Fruit fly (Drosophila melanogaster): Measurements from ENCODE around the gene Femcoat.

Gene Femcoat

DNA sequence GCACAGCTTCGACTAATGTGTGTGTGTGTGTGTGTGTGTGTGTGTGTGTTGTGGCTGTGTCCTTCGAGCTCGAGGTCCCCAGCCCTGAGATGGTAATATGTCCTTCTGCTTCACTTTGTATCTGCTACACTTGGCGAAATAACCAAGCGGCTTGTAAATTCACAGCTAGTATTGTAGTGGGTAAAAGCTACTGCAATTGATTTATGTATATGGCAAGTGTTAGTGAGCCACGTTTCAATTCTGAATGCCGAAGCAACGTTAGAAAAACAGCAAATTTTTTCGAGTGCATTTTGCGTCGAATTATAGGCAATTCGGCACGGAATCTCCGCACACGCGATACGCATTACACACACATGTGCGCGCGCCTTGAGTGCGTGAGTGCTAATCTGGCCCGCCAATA, 20.0 kb upstream of the Femcoat start (continued):
- peak; percentile 43 for TF ChIP-seq CG12071 (GFP tag; optimal IDR thresholded peaks at IDR 0.05)
- no peak for TF ChIP-seq nerfin-2 (GFP tag; IDR thresholded peaks at IDR 0.05; ENCODE audit: partially characterized antibody)
- TF ChIP-seq phol (tag; optimal IDR thresholded peaks at IDR 0.05): peak; percentile 41
- TF ChIP-seq Meics (GFP tag; optimal IDR thresholded peaks at IDR 0.05): peak; percentile 65
- TF ChIP-seq CG10321 (GFP tag; IDR thresholded peaks at IDR 0.05): no peak
- peak in 1 of 2 experiments; percentile 47 for TF ChIP-seq Pdp1 (GFP tag; optimal IDR thresholded peaks at IDR 0.05)
- no peak for TF ChIP-seq CG9797 (GFP tag; optimal IDR thresholded peaks at IDR 0.05)
- TF ChIP-seq CG10274 (GFP tag; optimal IDR thresholded peaks at IDR 0.05): no peak
- TF ChIP-seq Scr (GFP tag; IDR thresholded peaks at IDR 0.05; ENCODE audit: partially characterized antibody): no peak
- TF ChIP-seq gsb-n (tag; optimal IDR thresholded peaks at IDR 0.05): peak; percentile 64
- peak; percentile 51 for TF ChIP-seq CG9215 (GFP tag; IDR thresholded peaks at IDR 0.05)
- TF ChIP-seq CG6272 (GFP tag; IDR thresholded peaks at IDR 0.05): no peak
- peak; percentile 54 for TF ChIP-seq CG17359 (tag; optimal IDR thresholded peaks at IDR 0.05)
- TF ChIP-seq fd96Cb (tag; optimal IDR thresholded peaks at IDR 0.05): peak; percentile 45
- peak; percentile 19 for TF ChIP-seq HLH54F (GFP tag; optimal IDR thresholded peaks at IDR 0.05)
- TF ChIP-seq Abd-B (GFP tag; optimal IDR thresholded peaks at IDR 0.05): peak; percentile 26
- peak; percentile 43 for TF ChIP-seq CG12219 (GFP tag; optimal IDR thresholded peaks at IDR 0.05)
- TF ChIP-seq CG1233 (GFP tag; optimal IDR thresholded peaks at IDR 0.05): peak; percentile 22
- TF ChIP-seq prd (optimal IDR thresholded peaks at IDR 0.05): no peak
- TF ChIP-seq prd (GFP tag; IDR thresholded peaks at IDR 0.05): peak; percentile 76
- TF ChIP-seq CG11504 (tag; optimal IDR thresholded peaks at IDR 0.05): peak; percentile 66
- no peak for TF ChIP-seq CG10543 (GFP tag; optimal IDR thresholded peaks at IDR 0.05)
- peak; percentile 20 for TF ChIP-seq pho (GFP tag; optimal IDR thresholded peaks at IDR 0.05)
- TF ChIP-seq HLH3B (GFP tag; IDR thresholded peaks at IDR 0.05): 0 out of 2 replicates have a peak, but pooled peaks have one; percentile 50
- peak; percentile 40 for TF ChIP-seq CG13624 (GFP tag; optimal IDR thresholded peaks at IDR 0.05)
- TF ChIP-seq CG6689 (GFP tag; IDR thresholded peaks at IDR 0.05): peak; percentile 62; the same call in 1 of the 2 replicates
- peak; percentile 87 for TF ChIP-seq sens (GFP tag)
- TF ChIP-seq CG16863 (GFP tag; optimal IDR thresholded peaks at IDR 0.05): peak; percentile 7
- no peak for TF ChIP-seq CG1647 (GFP tag; optimal IDR thresholded peaks at IDR 0.05)
- 0 out of 3 replicates have a peak, but pooled peaks have one; percentile 15 for TF ChIP-seq Dbx (GFP tag; IDR thresholded peaks at IDR 0.05)
- TF ChIP-seq gt (GFP tag; IDR thresholded peaks at IDR 0.05): no peak
- no peak for TF ChIP-seq MESR4 (GFP tag; optimal IDR thresholded peaks at IDR 0.05)
- no peak for TF ChIP-seq CrebB (tag; optimal IDR thresholded peaks at IDR 0.05)
- TF ChIP-seq lola (GFP tag; optimal IDR thresholded peaks at IDR 0.05): peak in 1 of 3 experiments; percentile 42
- 0 out of 2 replicates have a peak, but pooled peaks have one; percentile 18 for TF ChIP-seq al (GFP tag; IDR thresholded peaks at IDR 0.05)
- no peak for TF ChIP-seq tap (tag; optimal IDR thresholded peaks at IDR 0.05)
- no peak for TF ChIP-seq ab (GFP tag; optimal IDR thresholded peaks at IDR 0.05)
- peak; percentile 72 for TF ChIP-seq Rfx (GFP tag; IDR thresholded peaks at IDR 0.05)
- TF ChIP-seq peb (GFP tag; IDR thresholded peaks at IDR 0.05): no peak
- no peak for TF ChIP-seq trem (tag; optimal IDR thresholded peaks at IDR 0.05)
- no peak for TF ChIP-seq CG12744 (GFP tag; optimal IDR thresholded peaks at IDR 0.05)
- peak; percentile 28 for TF ChIP-seq az2 (GFP tag; optimal IDR thresholded peaks at IDR 0.05)
- no peak for TF ChIP-seq Dip3 (GFP tag; optimal IDR thresholded peaks at IDR 0.05)
- TF ChIP-seq sna (GFP tag; IDR thresholded peaks at IDR 0.05; ENCODE audit: partially characterized antibody): no peak
- TF ChIP-seq CG13296 (GFP tag; optimal IDR thresholded peaks at IDR 0.05): peak; percentile 32
- TF ChIP-seq grn (GFP tag; optimal IDR thresholded peaks at IDR 0.05): no peak
- no peak for TF ChIP-seq btn (GFP tag; optimal IDR thresholded peaks at IDR 0.05)
- no peak for TF ChIP-seq CG3838 (GFP tag; optimal IDR thresholded peaks at IDR 0.05)
- peak; percentile 64 for TF ChIP-seq row (GFP tag; IDR thresholded peaks at IDR 0.05)
- TF ChIP-seq CG7963 (GFP tag; IDR thresholded peaks at IDR 0.05; ENCODE audit: partially characterized antibody): no peak
- TF ChIP-seq dysf (GFP tag; IDR thresholded peaks at IDR 0.05): peak; percentile 64
